Fruit fly (Drosophila melanogaster) Kc167 (cell line): ENCODE results near the gene sr.

Source experiments
- Sin3A ChIP-seq: fragments of >200 bp; optimal IDR thresholded peaks from 2 replicates; lab custom pipeline; 2018; ENCODE audit warnings: missing external identifiers
- h ChIP-seq: fragments of >200 bp; optimal IDR thresholded peaks from 3 replicates; lab custom pipeline; 2018; ENCODE audit warnings: missing external identifiers
- psq ChIP-seq: fragments of >200 bp; optimal IDR thresholded peaks from 2 replicates; lab custom pipeline; 2017; ENCODE audit warnings: missing external identifiers

- TF ChIP-seq psq (lab: Kevin White, UChicago) (no peak), Sin3A (lab: Kevin White, UChicago) (no peak), h (lab: Kevin White, UChicago) (no peak)
These were observed 15.6 kb upstream of the sr start for dm6 chr3R:18075015-18075414.
